Fruit fly (Drosophila melanogaster): ENCODE measurements around the gene abd-A.

The abd-A gene

DNA sequence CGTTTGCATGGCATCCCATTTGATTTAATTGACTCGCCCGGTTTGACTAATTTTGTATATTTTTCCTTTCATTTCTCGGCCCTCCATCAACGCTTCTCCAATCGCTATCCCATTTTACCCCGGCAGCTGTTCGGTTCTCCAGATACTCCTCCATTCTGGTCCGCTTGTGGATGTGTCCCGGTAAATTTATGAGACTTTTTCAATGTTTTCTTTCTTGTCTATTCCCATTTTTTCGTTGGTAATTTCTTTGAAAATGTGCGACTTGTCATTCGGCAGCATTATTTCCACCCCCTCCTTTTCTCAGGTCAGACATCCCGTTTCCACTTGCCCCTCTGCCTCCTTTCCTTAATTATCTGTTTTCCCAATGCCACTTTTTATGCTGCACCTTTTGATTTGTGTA is 64.1 kb downstream of the abd-A start:
- no peak for TF ChIP-seq dsf (GFP tag; optimal IDR thresholded peaks at IDR 0.05; ENCODE audit: borderline replicate concordance)
- no peak for TF ChIP-seq Dfd (GFP tag; optimal IDR thresholded peaks at IDR 0.05)
- no peak for TF ChIP-seq jim (GFP tag; optimal IDR thresholded peaks at IDR 0.05)
- TF ChIP-seq rgr (GFP tag; optimal IDR thresholded peaks at IDR 0.05), result no peak
- no peak for TF ChIP-seq brk (GFP tag; optimal IDR thresholded peaks at IDR 0.05)
- TF ChIP-seq Abd-B (GFP tag; optimal IDR thresholded peaks at IDR 0.05), result no peak
- no peak for TF ChIP-seq lola (GFP tag; optimal IDR thresholded peaks at IDR 0.05)
- no peak for TF ChIP-seq usp (GFP tag; optimal IDR thresholded peaks at IDR 0.05)
- TF ChIP-seq h (GFP tag; optimal IDR thresholded peaks at IDR 0.05), result no peak
- TF ChIP-seq foxo (GFP tag; optimal IDR thresholded peaks at IDR 0.05), result no peak
- no peak for TF ChIP-seq ey (GFP tag; optimal IDR thresholded peaks at IDR 0.05)
- TF ChIP-seq N (GFP tag; optimal IDR thresholded peaks at IDR 0.05), result no peak
- TF ChIP-seq GATAd (GFP tag; optimal IDR thresholded peaks at IDR 0.05), result no peak
- TF ChIP-seq Hr83 (GFP tag; optimal IDR thresholded peaks at IDR 0.05; ENCODE audit: poor library complexity, severe bottlenecking), result no peak
- TF ChIP-seq Dif (GFP tag; optimal IDR thresholded peaks at IDR 0.05; ENCODE audit: partially characterized antibody), result no peak
- no peak for TF ChIP-seq CG32264 (GFP tag; optimal IDR thresholded peaks at IDR 0.05)
- TF ChIP-seq sv (GFP tag; optimal IDR thresholded peaks at IDR 0.05), result no peak
- no peak for TF ChIP-seq sage (GFP tag; optimal IDR thresholded peaks at IDR 0.05)
- no peak for TF ChIP-seq fru (GFP tag; optimal IDR thresholded peaks at IDR 0.05)
- TF ChIP-seq psq (GFP tag; optimal IDR thresholded peaks at IDR 0.05), result no peak

dm6 chr3R:16765102-16765501 is 64.7 kb downstream of the abd-A start:
- TF ChIP-seq Hr83 (GFP tag; optimal IDR thresholded peaks at IDR 0.05; ENCODE audit: poor library complexity, severe bottlenecking) (no peak), Dif (GFP tag; optimal IDR thresholded peaks at IDR 0.05; ENCODE audit: partially characterized antibody) (no peak), CG32264 (GFP tag; optimal IDR thresholded peaks at IDR 0.05) (no peak), usp (GFP tag; optimal IDR thresholded peaks at IDR 0.05) (no peak), Hr78 (GFP tag; optimal IDR thresholded peaks at IDR 0.05) (no peak), GATAd (GFP tag; optimal IDR thresholded peaks at IDR 0.05) (no peak), Abd-B (GFP tag; optimal IDR thresholded peaks at IDR 0.05) (no peak), Sp1 (GFP tag; optimal IDR thresholded peaks at IDR 0.05) (no peak), woc (GFP tag; optimal IDR thresholded peaks at IDR 0.05) (no peak)

- TF ChIP-seq Dif (GFP tag; optimal IDR thresholded peaks at IDR 0.05; ENCODE audit: partially characterized antibody) (peak; percentile 65), psq (GFP tag; optimal IDR thresholded peaks at IDR 0.05) (peak; percentile 32), CG9705 (GFP tag; optimal IDR thresholded peaks at IDR 0.05) (no peak), GATAd (GFP tag; optimal IDR thresholded peaks at IDR 0.05) (no peak), Vsx2 (GFP tag; optimal IDR thresholded peaks at IDR 0.05; ENCODE audit: partially characterized antibody) (peak; percentile 58), lola (GFP tag; optimal IDR thresholded peaks at IDR 0.05) (no peak)
These were observed 65.8 kb downstream of the abd-A start for dm6 chr3R:16763907-16764573.

DNA sequence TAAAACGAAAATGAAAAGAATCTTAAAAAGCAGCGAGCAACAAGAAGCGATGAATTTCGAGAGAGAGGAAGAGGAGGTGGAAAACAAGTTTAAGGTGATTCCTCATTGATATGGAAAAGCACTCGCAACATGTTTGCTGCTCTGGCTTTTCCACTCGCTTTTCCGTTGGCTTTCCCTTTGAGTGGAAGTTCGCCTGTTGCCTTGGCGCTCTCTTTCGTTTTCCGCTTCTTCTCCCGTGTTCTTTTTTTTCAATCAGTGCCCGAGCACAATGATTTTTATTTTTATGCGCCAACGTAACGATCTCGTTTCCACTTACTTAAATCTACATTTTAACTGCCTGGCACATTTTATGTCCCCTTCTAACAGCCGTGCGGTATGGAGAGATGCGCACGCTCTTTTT is 66.4 kb downstream of the abd-A start:
- TF ChIP-seq dsf (GFP tag; optimal IDR thresholded peaks at IDR 0.05; ENCODE audit: borderline replicate concordance), result no peak
